Worm (Caenorhabditis elegans): ENCODE data around the gene M05D6.1.

Gene M05D6.1

ce11 chrII:8475306-8475822 lies at the start of gene M05D6.1, which contains the start of gene M05D6.3:
Gene M05D6.1, minus strand, starts transcription at chrII:8475406.
Gene M05D6.3, plus strand, starts transcription at chrII:8475772.
- no peak for TF ChIP-seq nhr-76 (tag; optimal IDR thresholded peaks at IDR 0.05)
- no peak for TF ChIP-seq jun-1 (tag; optimal IDR thresholded peaks at IDR 0.05)
- TF ChIP-seq nhr-25 (tag; optimal IDR thresholded peaks at IDR 0.05), result no peak
- TF ChIP-seq aly-2 (tag; optimal IDR thresholded peaks at IDR 0.05), result no peak
- no peak for TF ChIP-seq fkh-2 (tag; optimal IDR thresholded peaks at IDR 0.05)
- no peak for TF ChIP-seq fos-1 (tag; optimal IDR thresholded peaks at IDR 0.05)
- no peak for TF ChIP-seq R02D3.7 (tag; optimal IDR thresholded peaks at IDR 0.05)
- no peak for TF ChIP-seq elt-1 (tag; optimal IDR thresholded peaks at IDR 0.05)
- TF ChIP-seq skn-1 (tag; optimal IDR thresholded peaks at IDR 0.05), result no peak
- no peak for TF ChIP-seq egl-5 (tag; optimal IDR thresholded peaks at IDR 0.05)
- no peak for TF ChIP-seq ama-1 (optimal IDR thresholded peaks at IDR 0.05)
- no peak for TF ChIP-seq elt-2 (tag; optimal IDR thresholded peaks at IDR 0.05)
- no peak for TF ChIP-seq lsy-12 (tag; optimal IDR thresholded peaks at IDR 0.05)
- no peak for TF ChIP-seq egl-27 (tag; optimal IDR thresholded peaks at IDR 0.05)
- TF ChIP-seq ZK546.5 (tag; optimal IDR thresholded peaks at IDR 0.05), result no peak
- no peak for TF ChIP-seq pqm-1 (tag; optimal IDR thresholded peaks at IDR 0.05)
- no peak for TF ChIP-seq nhr-28 (tag; optimal IDR thresholded peaks at IDR 0.05)
- no peak for TF ChIP-seq nhr-67 (tag; optimal IDR thresholded peaks at IDR 0.05)
- no peak for TF ChIP-seq ceh-16 (tag; optimal IDR thresholded peaks at IDR 0.05)

- TF ChIP-seq nhr-25 (tag; optimal IDR thresholded peaks at IDR 0.05), result no peak
- TF ChIP-seq elt-3 (tag; optimal IDR thresholded peaks at IDR 0.05), result no peak
- no peak for TF ChIP-seq unc-39 (tag; optimal IDR thresholded peaks at IDR 0.05)
- no peak for TF ChIP-seq fos-1 (tag; optimal IDR thresholded peaks at IDR 0.05)
- TF ChIP-seq pqm-1 (tag; optimal IDR thresholded peaks at IDR 0.05), result no peak
- TF ChIP-seq nhr-28 (tag; optimal IDR thresholded peaks at IDR 0.05), result no peak
- no peak for TF ChIP-seq snpc-4 (tag; optimal IDR thresholded peaks at IDR 0.05)
- TF ChIP-seq lin-15B (tag; optimal IDR thresholded peaks at IDR 0.05), result no peak
- TF ChIP-seq nhr-43 (tag; optimal IDR thresholded peaks at IDR 0.05; ENCODE audit: poor library complexity, severe bottlenecking), result no peak
- TF ChIP-seq tbx-2 (tag; optimal IDR thresholded peaks at IDR 0.05), result no peak
- no peak for TF ChIP-seq pha-4 (tag; optimal IDR thresholded peaks at IDR 0.05)
- TF ChIP-seq elt-1 (tag; optimal IDR thresholded peaks at IDR 0.05), result no peak
- no peak for TF ChIP-seq nhr-11 (tag; optimal IDR thresholded peaks at IDR 0.05)
- TF ChIP-seq lin-39 (tag; optimal IDR thresholded peaks at IDR 0.05), result no peak
- TF ChIP-seq unc-62 (GFP tag; optimal IDR thresholded peaks at IDR 0.05), result no peak
Observed at ce11 chrII:8520625-8521024, 45.4 kb upstream of the M05D6.1 start, which contains the start of gene cht-2. Gene cht-2, plus strand, starts transcription at chrII:8520925.

DNA sequence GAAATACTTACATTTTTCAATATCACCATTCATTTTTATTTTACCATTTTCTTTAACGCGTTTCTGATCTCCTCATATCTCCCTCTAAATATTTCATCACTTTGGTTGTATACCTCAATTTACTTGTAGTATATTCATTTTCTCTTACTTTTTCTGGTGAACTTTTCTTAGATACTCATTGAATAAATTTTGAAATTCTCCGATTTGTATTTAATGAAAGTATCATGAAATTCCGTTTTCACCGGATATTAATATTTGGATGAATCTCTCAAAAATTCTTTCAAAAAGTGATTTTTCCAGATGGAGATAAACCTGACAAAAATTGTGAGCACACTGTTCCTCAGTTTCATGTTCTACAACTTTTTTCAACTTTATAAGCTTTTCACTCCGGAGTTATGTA lies 43.0 kb upstream of the M05D6.1 start, which contains the start of gene T13H5.8:
Gene T13H5.8 (plus strand): TSS at position 301 of the 400 bp plus-strand sequence.
- TF ChIP-seq aly-2 (tag; optimal IDR thresholded peaks at IDR 0.05) (no peak), egl-27 (tag; optimal IDR thresholded peaks at IDR 0.05) (no peak), nhr-43 (tag; optimal IDR thresholded peaks at IDR 0.05; ENCODE audit: poor library complexity, severe bottlenecking) (no peak), fkh-2 (tag; optimal IDR thresholded peaks at IDR 0.05) (no peak), nhr-76 (tag; optimal IDR thresholded peaks at IDR 0.05) (no peak), fos-1 (tag; optimal IDR thresholded peaks at IDR 0.05) (no peak), nhr-237 (tag; optimal IDR thresholded peaks at IDR 0.05) (no peak), nhr-11 (tag; optimal IDR thresholded peaks at IDR 0.05) (no peak), unc-39 (tag; optimal IDR thresholded peaks at IDR 0.05) (no peak), mdl-1 (tag; optimal IDR thresholded peaks at IDR 0.05) (no peak), lin-39 (tag; optimal IDR thresholded peaks at IDR 0.05) (no peak), fkh-10 (GFP tag; optimal IDR thresholded peaks at IDR 0.05) (no peak), jun-1 (tag; optimal IDR thresholded peaks at IDR 0.05) (no peak), pha-4 (tag; optimal IDR thresholded peaks at IDR 0.05) (no peak)

ce11 chrII:8516783-8517182 lies 41.6 kb upstream of the M05D6.1 start, which contains the start of gene rnh-2:
Gene rnh-2, plus strand, starts transcription at chrII:8517150.
- no peak for TF ChIP-seq fkh-2 (tag; optimal IDR thresholded peaks at IDR 0.05)
- no peak for TF ChIP-seq eor-1 (tag; optimal IDR thresholded peaks at IDR 0.05)
- TF ChIP-seq lsy-12 (tag; optimal IDR thresholded peaks at IDR 0.05), result peak; percentile 14
- TF ChIP-seq nhr-28 (tag; optimal IDR thresholded peaks at IDR 0.05), result no peak
- no peak for TF ChIP-seq ceh-9 (tag; optimal IDR thresholded peaks at IDR 0.05)
- TF ChIP-seq hmg-11 (tag; optimal IDR thresholded peaks at IDR 0.05), result no peak
- TF ChIP-seq tbx-2 (tag; optimal IDR thresholded peaks at IDR 0.05), result no peak
- TF ChIP-seq zag-1 (tag; optimal IDR thresholded peaks at IDR 0.05), result no peak
- peak; percentile 60 for TF ChIP-seq nfya-1 (tag; optimal IDR thresholded peaks at IDR 0.05; ENCODE audit: insufficient read depth)
- TF ChIP-seq nhr-23 (tag; optimal IDR thresholded peaks at IDR 0.05), result peak; percentile 83
- TF ChIP-seq jun-1 (tag; optimal IDR thresholded peaks at IDR 0.05), result no peak
- TF ChIP-seq ceh-28 (tag; optimal IDR thresholded peaks at IDR 0.05), result no peak
- no peak for TF ChIP-seq ztf-4 (tag; optimal IDR thresholded peaks at IDR 0.05)
- TF ChIP-seq nhr-43 (tag; optimal IDR thresholded peaks at IDR 0.05; ENCODE audit: poor library complexity, severe bottlenecking), result peak; percentile 58
- TF ChIP-seq ztf-11 (tag; optimal IDR thresholded peaks at IDR 0.05), result no peak
- no peak for TF ChIP-seq nhr-67 (tag; optimal IDR thresholded peaks at IDR 0.05)
- TF ChIP-seq elt-2 (tag; optimal IDR thresholded peaks at IDR 0.05), result peak; percentile 42
- TF ChIP-seq ceh-16 (tag; optimal IDR thresholded peaks at IDR 0.05), result no peak
- TF ChIP-seq pqm-1 (tag; optimal IDR thresholded peaks at IDR 0.05), result no peak
- no peak for TF ChIP-seq unc-62 (GFP tag; optimal IDR thresholded peaks at IDR 0.05)
- TF ChIP-seq pha-4 (tag; optimal IDR thresholded peaks at IDR 0.05), result peak; percentile 92
- no peak for TF ChIP-seq mml-1 (tag; optimal IDR thresholded peaks at IDR 0.05)
- no peak for TF ChIP-seq nhr-12 (tag; optimal IDR thresholded peaks at IDR 0.05)
- TF ChIP-seq fos-1 (tag; optimal IDR thresholded peaks at IDR 0.05), result no peak
- TF ChIP-seq nhr-11 (tag; optimal IDR thresholded peaks at IDR 0.05), result no peak
- TF ChIP-seq snpc-4 (tag; optimal IDR thresholded peaks at IDR 0.05), result peak; percentile 73
- no peak for TF ChIP-seq ama-1 (optimal IDR thresholded peaks at IDR 0.05)
- no peak for TF ChIP-seq ceh-82 (tag; optimal IDR thresholded peaks at IDR 0.05)
- no peak for TF ChIP-seq nhr-237 (tag; optimal IDR thresholded peaks at IDR 0.05)
- no peak for TF ChIP-seq unc-39 (tag; optimal IDR thresholded peaks at IDR 0.05)

Measured in whole organism, L3 larva.